Worm (Caenorhabditis elegans): Measurements from ENCODE around the gene T27E7.9.
"Not testable (repeated sequence)": the region's sequence is repeated elsewhere in the genome, so short reads cannot be mapped to it uniquely, and the experiment has no call there.

DNA sequence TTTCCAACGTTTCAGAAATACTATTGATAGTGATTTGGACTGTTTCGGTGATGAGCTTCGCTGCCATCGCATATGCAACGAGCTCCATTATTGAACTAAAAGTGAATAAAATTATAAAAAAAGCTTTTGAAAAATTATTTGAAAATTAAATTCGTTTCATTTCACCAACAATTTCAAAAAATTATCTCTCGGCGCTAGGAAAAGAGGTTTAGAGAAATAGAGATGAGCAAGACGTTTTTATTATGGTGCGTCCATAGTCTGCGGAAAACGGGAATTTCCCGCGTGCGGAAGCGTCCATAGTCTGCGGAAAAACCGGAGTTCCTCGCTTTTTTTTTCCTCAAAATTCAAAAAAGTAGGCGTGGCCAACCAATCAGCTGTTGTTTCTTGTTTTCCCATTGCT, 2.7 kb upstream of the T27E7.9 start, which contains the start of gene pals-30:
- TF ChIP-seq ref-1 (GFP tag; conservative IDR thresholded peaks at IDR 0.05); T22C8.4 (GFP tag; IDR thresholded peaks at IDR 0.05); tab-1 (GFP tag; IDR thresholded peaks at IDR 0.05); cog-1 (tag; optimal IDR thresholded peaks at IDR 0.05); flt-1 (GFP tag; IDR thresholded peaks at IDR 0.05); ztf-23 (GFP tag; IDR thresholded peaks at IDR 0.05); klf-2 (GFP tag; conservative IDR thresholded peaks at IDR 0.05): not testable (repeated sequence)
